Fruit fly (Drosophila melanogaster): ENCODE data around the gene RpS13.

The RpS13 gene

dm6 chr2L:8361204-8361952 is 3.1 kb downstream of the RpS13 start (continued):
- TF ChIP-seq ac (GFP tag; optimal IDR thresholded peaks at IDR 0.05), result no peak
- TF ChIP-seq exex (tag; optimal IDR thresholded peaks at IDR 0.05), result peak; percentile 8
- TF ChIP-seq Pdp1 (GFP tag; optimal IDR thresholded peaks at IDR 0.05), result peak in 1 of 2 experiments; percentile 11
- peak; percentile 55 for TF ChIP-seq gem (tag; optimal IDR thresholded peaks at IDR 0.05)
- peak; percentile 53 for TF ChIP-seq CG18599 (GFP tag; optimal IDR thresholded peaks at IDR 0.05)
- TF ChIP-seq Hmr (GFP tag; optimal IDR thresholded peaks at IDR 0.05), result peak; percentile 43
- no peak for TF ChIP-seq C15 (GFP tag; IDR thresholded peaks at IDR 0.05)
- TF ChIP-seq Deaf1 (tag; optimal IDR thresholded peaks at IDR 0.05), result no peak
- peak; percentile 13 for TF ChIP-seq dmrt11E (tag; optimal IDR thresholded peaks at IDR 0.05)
- no peak for TF ChIP-seq yki (optimal IDR thresholded peaks at IDR 0.05)
- TF ChIP-seq lab (GFP tag; optimal IDR thresholded peaks at IDR 0.05), result peak; percentile 49
- peak; percentile 10 for TF ChIP-seq Atf-2 (GFP tag; optimal IDR thresholded peaks at IDR 0.05)
- TF ChIP-seq dmrt99B (tag; optimal IDR thresholded peaks at IDR 0.05), result peak; percentile 55
- TF ChIP-seq CHES-1-like (GFP tag; optimal IDR thresholded peaks at IDR 0.05), result peak; percentile 10
- TF ChIP-seq Max (GFP tag; optimal IDR thresholded peaks at IDR 0.05), result peak; percentile 6
- TF ChIP-seq CG7987 (GFP tag; optimal IDR thresholded peaks at IDR 0.05), result peak; percentile 2
- TF ChIP-seq caup (GFP tag; optimal IDR thresholded peaks at IDR 0.05; ENCODE audit: severe bottlenecking), result no peak
- peak; percentile 35; the same call in 2 of the 3 replicates for TF ChIP-seq CG17361 (GFP tag; IDR thresholded peaks at IDR 0.05)
- TF ChIP-seq CG11247 (GFP tag; IDR thresholded peaks at IDR 0.05), result no peak
- no peak for TF ChIP-seq al (GFP tag; IDR thresholded peaks at IDR 0.05)
- TF ChIP-seq Xbp1 (GFP tag; optimal IDR thresholded peaks at IDR 0.05), result peak; percentile 23
- TF ChIP-seq Dp (GFP tag; optimal IDR thresholded peaks at IDR 0.05), result no peak

- TF ChIP-seq CG9437 (GFP tag; optimal IDR thresholded peaks at IDR 0.05), result peak; percentile 91
- 0 out of 2 replicates have a peak, but pooled peaks have one; percentile 29 for TF ChIP-seq CG10321 (GFP tag; IDR thresholded peaks at IDR 0.05)
- TF ChIP-seq chinmo (GFP tag; IDR thresholded peaks at IDR 0.05; ENCODE audit: partially characterized antibody), result 0 out of 4 replicates have a peak, but pooled peaks have one; percentile 46
- no peak for TF ChIP-seq CG10431 (GFP tag; optimal IDR thresholded peaks at IDR 0.05)
- TF ChIP-seq kay (GFP tag; optimal IDR thresholded peaks at IDR 0.05), result peak; percentile 35
- TF ChIP-seq CHES-1-like (GFP tag; optimal IDR thresholded peaks at IDR 0.05), result no peak
These were observed 9.0 kb downstream of the RpS13 start for dm6 chr2L:8355419-8355818.

dm6 chr2L:8351864-8352263 is 12.6 kb downstream of the RpS13 start, which contains the start of gene Mur29B:
Mur29B (plus strand) TSS chr2L:8352187.
- peak; percentile 54 for TF ChIP-seq sug (tag; optimal IDR thresholded peaks at IDR 0.05)
- TF ChIP-seq CG32532 (GFP tag; IDR thresholded peaks at IDR 0.05), result peak; percentile 7; the same call in 1 of the 2 replicates
- no peak for TF ChIP-seq CG33213 (GFP tag; optimal IDR thresholded peaks at IDR 0.05)
- TF ChIP-seq CG4854 (GFP tag; optimal IDR thresholded peaks at IDR 0.05), result no peak
- peak; percentile 29 for TF ChIP-seq sens (GFP tag)
- TF ChIP-seq GATAe (GFP tag; conservative IDR thresholded peaks at IDR 0.05), result 0 out of 2 replicates have a peak, but pooled peaks have one; percentile 26
- TF ChIP-seq dimm (GFP tag; IDR thresholded peaks at IDR 0.05), result no peak
- TF ChIP-seq corto (GFP tag; optimal IDR thresholded peaks at IDR 0.05), result peak; percentile 51

All from whole organism, embryonic.